Worm (Caenorhabditis elegans): ENCODE results near the gene srj-37.

srj-37 gene

ce11 chrV:646888-647287 lies 8.5 kb downstream of the srj-37 start, which contains the start of gene ugt-42:
TSS of gene ugt-42 (plus strand) at chrV:647188.
- TF ChIP-seq sdc-2 (tag; optimal IDR thresholded peaks at IDR 0.05) (no peak), pat-9 (tag; optimal IDR thresholded peaks at IDR 0.05) (no peak), ztf-16 (tag; optimal IDR thresholded peaks at IDR 0.05) (no peak), lin-11 (tag; optimal IDR thresholded peaks at IDR 0.05) (no peak), ceh-9 (tag; optimal IDR thresholded peaks at IDR 0.05) (no peak), syd-9 (tag; optimal IDR thresholded peaks at IDR 0.05) (no peak), pros-1 (tag; optimal IDR thresholded peaks at IDR 0.05) (no peak), nfya-1 (tag; optimal IDR thresholded peaks at IDR 0.05) (no peak), ceh-45 (GFP tag; IDR thresholded peaks at IDR 0.05) (no peak), T23F11.4 (GFP tag; optimal IDR thresholded peaks at IDR 0.05) (no peak), che-1 (tag; optimal IDR thresholded peaks at IDR 0.05) (no peak), K02D7.2 (tag; optimal IDR thresholded peaks at IDR 0.05) (no peak), ceh-22 (tag; optimal IDR thresholded peaks at IDR 0.05) (no peak), tbx-2 (tag; optimal IDR thresholded peaks at IDR 0.05) (no peak), elt-2 (tag; optimal IDR thresholded peaks at IDR 0.05) (no peak), K09A11.1 (tag; optimal IDR thresholded peaks at IDR 0.05; ENCODE audit: insufficient read depth) (no peak), Y22D7AL.16 (tag; optimal IDR thresholded peaks at IDR 0.05) (no peak), ceh-24 (tag; optimal IDR thresholded peaks at IDR 0.05) (no peak), ceh-2 (tag; optimal IDR thresholded peaks at IDR 0.05) (no peak), hlh-15 (tag; optimal IDR thresholded peaks at IDR 0.05) (no peak)

ce11 chrV:652940-653339 lies 14.5 kb downstream of the srj-37 start, which contains the start of gene srj-5:
TSS of gene srj-5 (minus strand) at chrV:653040.
- TF ChIP-seq tbx-2 (tag; optimal IDR thresholded peaks at IDR 0.05) (no peak), ceh-14 (tag; optimal IDR thresholded peaks at IDR 0.05) (no peak), ets-4 (tag; optimal IDR thresholded peaks at IDR 0.05) (no peak), dve-1 (tag; optimal IDR thresholded peaks at IDR 0.05) (no peak), pax-1 (tag; optimal IDR thresholded peaks at IDR 0.05) (no peak), sox-2 (GFP tag; IDR thresholded peaks at IDR 0.05) (no peak), pha-4 (tag; optimal IDR thresholded peaks at IDR 0.05) (no peak), C08G9.2 (tag; optimal IDR thresholded peaks at IDR 0.05) (no peak), dmd-4 (tag; optimal IDR thresholded peaks at IDR 0.05; ENCODE audit: borderline replicate concordance) (no peak), elt-2 (tag; optimal IDR thresholded peaks at IDR 0.05) (no peak), C38D4.7 (GFP tag; optimal IDR thresholded peaks at IDR 0.05) (no peak), fax-1 (tag; optimal IDR thresholded peaks at IDR 0.05) (no peak)

- TF ChIP-seq ceh-45 (GFP tag; IDR thresholded peaks at IDR 0.05) (no peak), dve-1 (tag; optimal IDR thresholded peaks at IDR 0.05) (no peak), ama-1 (optimal IDR thresholded peaks at IDR 0.05) (no peak), sox-2 (GFP tag; IDR thresholded peaks at IDR 0.05) (no peak), ceh-14 (tag; optimal IDR thresholded peaks at IDR 0.05) (no peak), ttx-3 (tag; optimal IDR thresholded peaks at IDR 0.05) (no peak), K02D7.2 (tag; optimal IDR thresholded peaks at IDR 0.05) (no peak), mec-3 (tag; optimal IDR thresholded peaks at IDR 0.05; ENCODE audit: borderline replicate concordance) (no peak), ceh-30 (tag; optimal IDR thresholded peaks at IDR 0.05) (no peak), hlh-8 (tag; optimal IDR thresholded peaks at IDR 0.05) (no peak), hlh-13 (GFP tag; optimal IDR thresholded peaks at IDR 0.05) (no peak), nhr-232 (tag; optimal IDR thresholded peaks at IDR 0.05) (no peak)
These were observed 16.0 kb downstream of the srj-37 start, which contains the start of gene srj-6 for ce11 chrV:654402-654801. TSS of gene srj-6 (minus strand) at chrV:654502.

ce11 chrV:655823-656222 lies 17.4 kb downstream of the srj-37 start, which contains the start of gene srh-245:
TSS of gene srh-245 (minus strand) at chrV:655923.
- TF ChIP-seq unc-42 (tag; optimal IDR thresholded peaks at IDR 0.05): no peak
- no peak for TF ChIP-seq ceh-48 (tag; optimal IDR thresholded peaks at IDR 0.05)
- TF ChIP-seq unc-55 (GFP tag; optimal IDR thresholded peaks at IDR 0.05): no peak
- TF ChIP-seq ets-4 (tag; optimal IDR thresholded peaks at IDR 0.05): no peak
- no peak for TF ChIP-seq syd-9 (tag; optimal IDR thresholded peaks at IDR 0.05)
- no peak for TF ChIP-seq pros-1 (tag; optimal IDR thresholded peaks at IDR 0.05)
- no peak for TF ChIP-seq odd-2 (tag; optimal IDR thresholded peaks at IDR 0.05)
- TF ChIP-seq fax-1 (tag; optimal IDR thresholded peaks at IDR 0.05): no peak
- no peak for TF ChIP-seq hlh-8 (tag; optimal IDR thresholded peaks at IDR 0.05)
- no peak for TF ChIP-seq pqm-1 (tag; optimal IDR thresholded peaks at IDR 0.05)
- no peak for TF ChIP-seq sox-2 (GFP tag; IDR thresholded peaks at IDR 0.05)
- TF ChIP-seq nhr-232 (tag; optimal IDR thresholded peaks at IDR 0.05): no peak
- TF ChIP-seq eyg-1 (tag; optimal IDR thresholded peaks at IDR 0.05): no peak
- no peak for TF ChIP-seq C38D4.7 (GFP tag; optimal IDR thresholded peaks at IDR 0.05)
- no peak for TF ChIP-seq pha-4 (tag; optimal IDR thresholded peaks at IDR 0.05)
- TF ChIP-seq unc-3 (GFP tag; conservative IDR thresholded peaks at IDR 0.05): no peak
- TF ChIP-seq unc-3 (tag; optimal IDR thresholded peaks at IDR 0.05): no peak
- TF ChIP-seq hlh-30 (tag; optimal IDR thresholded peaks at IDR 0.05; ENCODE audit: insufficient read depth): no peak
- no peak for TF ChIP-seq Y22D7AL.16 (tag; optimal IDR thresholded peaks at IDR 0.05)
- no peak for TF ChIP-seq dve-1 (tag; optimal IDR thresholded peaks at IDR 0.05)

All from whole organism, late embryonic.